Worm (Caenorhabditis elegans) whole organism, L1 larva: ENCODE measurements around the gene daf-6.

Experiments used
- nhr-12 ChIP-seq: sonication (generic microtip); optimal IDR thresholded peaks from 2 replicates; lab custom pipeline; 2017; ENCODE audit warnings: missing biosample characterization, missing genetic modification characterization
- nhr-76 ChIP-seq: sonication (generic microtip); optimal IDR thresholded peaks from 2 replicates; lab custom pipeline; 2017; ENCODE audit warnings: missing biosample characterization, missing genetic modification characterization

DNA sequence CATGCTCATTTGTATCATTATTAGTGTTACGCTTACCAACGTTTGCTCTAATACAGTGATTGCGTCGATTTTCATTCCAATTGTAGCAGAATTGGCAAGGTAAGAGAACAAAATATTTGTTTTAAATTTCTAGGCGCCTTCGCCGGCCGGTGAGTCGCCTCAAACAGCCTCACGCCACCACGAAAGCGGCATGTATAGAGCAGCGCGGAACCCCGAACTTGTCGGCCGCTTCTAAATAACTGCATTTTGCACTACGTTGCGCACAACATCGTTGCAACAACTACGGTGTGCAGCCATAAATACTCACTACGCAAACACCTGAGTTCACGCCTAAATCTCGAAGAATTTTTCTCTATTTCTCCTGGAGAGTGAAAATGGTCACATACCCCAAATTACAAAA, 8.9 kb downstream of the daf-6 start:
- TF ChIP-seq nhr-12 (tag; lab: Kevin White, UChicago) (no peak), nhr-76 (tag; lab: Kevin White, UChicago) (no peak)
